Worm (Caenorhabditis elegans) whole organism, L2 larva: ENCODE measurements around the gene ets-9.

Experiments
- C34F6.9 ChIP-seq: fragments of 150-350 bp; optimal IDR thresholded peaks from 2 replicates; lab custom pipeline; 2014; ENCODE audit warnings: missing biosample characterization, missing genetic modification characterization
- F13H6.1 ChIP-seq: sonication (generic microtip); optimal IDR thresholded peaks from 2 replicates; lab custom pipeline; 2016; ENCODE audit warnings: missing genetic modification characterization, missing compliant biosample characterization
- R02D3.7 ChIP-seq: fragments of 150-350 bp; optimal IDR thresholded peaks from 2 replicates; lab custom pipeline; 2014; ENCODE audit warnings: missing biosample characterization, missing genetic modification characterization
- ZK546.5 ChIP-seq: sonication (generic microtip); optimal IDR thresholded peaks from 2 replicates; lab custom pipeline; 2017; ENCODE audit warnings: missing biosample characterization, missing genetic modification characterization
- alr-1 ChIP-seq: fragments of 150-350 bp; optimal IDR thresholded peaks from 2 replicates; lab custom pipeline; 2014; ENCODE audit warnings: missing biosample characterization, missing genetic modification characterization
- ama-1 ChIP-seq: fragments of 150-350 bp; optimal IDR thresholded peaks from 2 replicates; lab custom pipeline; 2018; ENCODE audit warnings: inconsistent platforms
- dmd-4 ChIP-seq: sonication (generic microtip); optimal IDR thresholded peaks from 2 replicates; lab custom pipeline; 2017; ENCODE audit warnings: missing biosample characterization, missing genetic modification characterization
- egl-27 ChIP-seq: sonication (generic microtip); optimal IDR thresholded peaks from 3 replicates; lab custom pipeline; 2017; ENCODE audit warnings: missing biosample characterization, missing genetic modification reagents, missing genetic modification characterization
- elt-3 ChIP-seq: sonication (generic microtip); optimal IDR thresholded peaks from 2 replicates; lab custom pipeline; 2017; ENCODE audit warnings: missing biosample characterization, missing genetic modification characterization
- gmeb-1 ChIP-seq: fragments of 150-350 bp; optimal IDR thresholded peaks from 2 replicates; lab custom pipeline; 2014; ENCODE audit warnings: missing biosample characterization, missing genetic modification characterization
- lin-11 ChIP-seq: fragments of 150-350 bp; sonication (generic microtip); optimal IDR thresholded peaks from 2 replicates; lab custom pipeline; 2014; ENCODE audit warnings: missing biosample characterization, missing genetic modification characterization, inconsistent platforms, mixed read lengths
- lin-13 ChIP-seq: fragments of 150-350 bp; optimal IDR thresholded peaks from 2 replicates; lab custom pipeline; 2014; ENCODE audit warnings: missing biosample characterization, missing genetic modification reagents, missing genetic modification characterization
- lin-39 ChIP-seq: fragments of 150-350 bp; optimal IDR thresholded peaks from 2 replicates; lab custom pipeline; 2014; ENCODE audit warnings: missing biosample characterization, missing genetic modification reagents, missing genetic modification characterization
- lsy-2 ChIP-seq, 2 experiments: fragments of 150-350 bp in 1 of 2; sonication (generic microtip) in 1 of 2; optimal IDR thresholded peaks; 2 replicates each; lab custom pipeline; 2014 to 2017; ENCODE audit warnings: missing biosample characterization in 2 of 2, missing genetic modification characterization in 2 of 2
- mbf-1 ChIP-seq: sonication (generic microtip); optimal IDR thresholded peaks from 2 replicates; lab custom pipeline; 2017; ENCODE audit warnings: missing biosample characterization, missing genetic modification characterization
- mdl-1 ChIP-seq, 2 experiments: fragments of 150-350 bp in 1 of 2; sonication (generic microtip) in 1 of 2; optimal IDR thresholded peaks; 2 replicates each; lab custom pipeline; 2017; ENCODE audit warnings: missing biosample characterization in 2 of 2, missing genetic modification characterization in 2 of 2
- nhr-11 ChIP-seq: fragments of 150-350 bp; optimal IDR thresholded peaks from 2 replicates; lab custom pipeline; 2014; ENCODE audit warnings: missing biosample characterization, missing genetic modification characterization
- nhr-12 ChIP-seq: fragments of 150-350 bp; optimal IDR thresholded peaks from 2 replicates; lab custom pipeline; 2014; ENCODE audit warnings: missing biosample characterization, missing genetic modification characterization
- nhr-129 ChIP-seq: fragments of 150-350 bp; optimal IDR thresholded peaks from 2 replicates; lab custom pipeline; 2014; ENCODE audit warnings: missing biosample characterization, missing genetic modification characterization
- nhr-21 ChIP-seq: fragments of 150-350 bp; optimal IDR thresholded peaks from 2 replicates; lab custom pipeline; 2014; ENCODE audit warnings: missing biosample characterization, missing genetic modification characterization
- nhr-23 ChIP-seq: fragments of 150-350 bp; optimal IDR thresholded peaks from 2 replicates; lab custom pipeline; 2014; ENCODE audit warnings: missing biosample characterization, missing genetic modification reagents, missing genetic modification characterization
- nhr-237 ChIP-seq: fragments of 150-350 bp; optimal IDR thresholded peaks from 2 replicates; lab custom pipeline; 2014; ENCODE audit warnings: missing biosample characterization, missing genetic modification characterization
- nhr-25 ChIP-seq: fragments of 150-350 bp; sonication (generic microtip); optimal IDR thresholded peaks from 3 replicates; lab custom pipeline; 2014; ENCODE audit warnings: missing biosample characterization, missing genetic modification characterization
- nhr-77 ChIP-seq: fragments of 150-350 bp; optimal IDR thresholded peaks from 2 replicates; lab custom pipeline; 2014; ENCODE audit warnings: missing biosample characterization, missing genetic modification characterization
- peb-1 ChIP-seq: fragments of 150-350 bp; optimal IDR thresholded peaks from 2 replicates; lab custom pipeline; 2014; ENCODE audit warnings: missing biosample characterization, missing genetic modification characterization
- skn-1 ChIP-seq: sonication (generic microtip); optimal IDR thresholded peaks from 2 replicates; lab custom pipeline; 2017; ENCODE audit warnings: missing biosample characterization, missing genetic modification characterization
- sma-3 ChIP-seq: sonication (generic microtip); optimal IDR thresholded peaks from 2 replicates; lab custom pipeline; 2016; ENCODE audit warnings: missing genetic modification reagents, missing genetic modification characterization, missing compliant biosample characterization
- sma-9 ChIP-seq, 2 experiments: fragments of 150-350 bp in 1 of 2; sonication (generic microtip) in 1 of 2; optimal IDR thresholded peaks; 2 replicates each; lab custom pipeline; 2014 to 2016; ENCODE audit warnings: missing genetic modification characterization in 2 of 2, mild to moderate bottlenecking in 1 of 2, missing biosample characterization in 1 of 2, missing compliant biosample characterization in 1 of 2, missing genetic modification reagents in 1 of 2, moderate library complexity in 1 of 2
- unc-55 ChIP-seq: fragments of 150-350 bp; sonication (generic microtip); optimal IDR thresholded peaks from 3 replicates; lab custom pipeline; 2014; ENCODE audit warnings: missing biosample characterization, missing genetic modification reagents, missing genetic modification characterization
- unc-62 ChIP-seq: fragments of 150-350 bp; optimal IDR thresholded peaks from 2 replicates; lab custom pipeline; 2014; ENCODE audit warnings: missing biosample characterization, missing genetic modification reagents, missing genetic modification characterization
- zag-1 ChIP-seq: fragments of 150-350 bp; optimal IDR thresholded peaks from 2 replicates; lab custom pipeline; 2014; ENCODE audit warnings: missing biosample characterization, missing genetic modification characterization
- ztf-1 ChIP-seq: fragments of 200-800 bp; sonication (Bioruptor generic); conservative IDR thresholded peaks from 2 replicates; pipeline ENCODE4 v1.3.6; 2022; ENCODE audit warnings: missing genetic modification characterization, missing compliant biosample characterization
- ztf-11 ChIP-seq: sonication (generic microtip); optimal IDR thresholded peaks from 2 replicates; lab custom pipeline; 2017; ENCODE audit warnings: missing biosample characterization, missing genetic modification characterization

ets-9 gene

DNA sequence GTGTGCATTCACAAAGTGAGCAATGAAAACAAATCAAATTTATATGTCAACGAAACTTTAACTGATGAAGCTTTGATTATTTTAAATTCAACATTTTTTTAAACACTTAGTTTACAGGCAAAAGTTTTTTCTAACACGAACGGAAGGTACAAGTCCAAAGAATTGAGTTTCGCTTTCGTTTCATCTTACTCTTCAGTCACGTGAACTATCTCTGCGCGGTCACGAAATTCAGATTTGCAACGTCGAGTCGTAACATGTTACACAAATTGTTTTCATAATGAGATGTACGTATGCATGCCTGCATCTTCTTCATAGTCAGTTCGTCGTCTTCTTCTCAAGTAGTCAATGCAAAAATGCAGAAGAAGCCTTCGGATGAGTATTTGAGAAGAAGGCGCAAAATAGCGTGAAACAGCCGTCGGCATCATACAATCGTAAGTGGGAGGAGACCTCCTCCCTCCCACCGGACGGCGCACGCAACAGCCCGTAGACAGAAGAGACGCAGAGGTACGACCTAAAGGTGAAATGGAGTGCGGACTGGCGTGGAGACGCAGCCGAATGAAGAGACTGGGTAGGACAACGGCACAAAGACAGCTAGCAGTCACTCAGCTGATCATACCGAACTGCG, 14.1 kb upstream of the ets-9 start, which contains the start of gene coel-1 (continued):
- TF ChIP-seq egl-27 (tag; lab: Kevin White, UChicago), result no peak
- no peak for TF ChIP-seq ZK546.5 (tag; lab: Kevin White, UChicago)
- no peak for TF ChIP-seq nhr-237
- no peak for TF ChIP-seq nhr-23 (tag; lab: Kevin White, UChicago)
- no peak for TF ChIP-seq elt-3 (tag; lab: Kevin White, UChicago)
- TF ChIP-seq dmd-4 (tag; lab: Kevin White, UChicago), result no peak
- TF ChIP-seq nhr-21 (tag; lab: Kevin White, UChicago), result no peak
- TF ChIP-seq lin-11 (tag; lab: Kevin White, UChicago), result no peak
- TF ChIP-seq skn-1, result no peak
- peak; percentile 67 for TF ChIP-seq C34F6.9 (tag; lab: Kevin White, UChicago)
- no peak for TF ChIP-seq mdl-1 (tag; optimal IDR thresholded peaks at IDR 0.05; lab: Kevin White, UChicago)
- TF ChIP-seq lsy-2 (tag; optimal IDR thresholded peaks at IDR 0.05; lab: Kevin White, UChicago), result peak in 1 of 2 experiments; percentile 10
- peak; percentile 82 for TF ChIP-seq nhr-129 (tag; lab: Kevin White, UChicago)
- no peak for TF ChIP-seq peb-1
- peak; percentile 70 for TF ChIP-seq F13H6.1 (tag; lab: Kevin White, UChicago)
- no peak for TF ChIP-seq R02D3.7 (tag; lab: Kevin White, UChicago)

DNA sequence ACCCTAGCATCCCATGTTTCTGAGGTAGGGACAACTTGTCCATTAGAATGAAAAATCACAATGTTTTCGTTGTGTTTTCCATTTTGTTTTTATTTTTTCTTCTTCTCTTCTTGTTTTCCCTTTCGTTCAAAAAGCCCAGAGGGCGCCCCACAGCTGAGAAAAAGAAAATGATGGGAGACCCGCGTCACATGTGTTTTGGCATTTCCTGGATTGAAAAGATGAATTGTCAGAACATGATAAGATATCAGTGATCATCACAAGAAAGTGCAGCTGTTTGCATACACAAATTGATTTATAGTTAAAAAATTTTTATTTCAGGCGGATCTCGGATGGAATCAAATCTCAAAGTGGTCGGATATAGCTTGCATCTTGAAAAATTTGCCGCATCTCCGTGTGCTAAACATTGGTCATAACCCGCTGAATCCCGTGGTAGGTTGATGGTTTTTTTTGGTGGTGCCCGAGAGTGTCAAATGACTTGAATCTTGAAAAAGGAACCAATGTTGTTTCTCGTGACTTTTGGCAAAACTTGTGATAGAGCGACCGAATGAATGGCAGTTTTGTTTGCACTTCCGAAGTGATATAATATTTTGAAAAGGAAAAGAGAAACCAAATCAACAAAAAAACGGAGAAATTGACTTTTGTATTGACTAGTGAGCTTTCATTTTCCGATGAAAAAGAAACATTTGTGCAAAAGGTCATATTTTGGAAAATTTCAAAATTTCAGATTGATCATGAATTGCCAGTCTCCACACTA, 13.1 kb upstream of the ets-9 start:
- TF ChIP-seq nhr-129 (tag; lab: Kevin White, UChicago), result peak; percentile 53
- TF ChIP-seq sma-9 (GFP tag; optimal IDR thresholded peaks at IDR 0.05; lab: Kevin White, UChicago), result peak; percentile 35
- no peak for TF ChIP-seq sma-9 (tag; optimal IDR thresholded peaks at IDR 0.05; lab: Kevin White, UChicago)
- TF ChIP-seq lin-13 (GFP tag; lab: Kevin White, UChicago), result no peak
- TF ChIP-seq lin-39 (tag; lab: Kevin White, UChicago), result no peak
- no peak for TF ChIP-seq zag-1
- no peak for TF ChIP-seq nhr-23 (tag; lab: Kevin White, UChicago)
- no peak for TF ChIP-seq alr-1 (tag; lab: Kevin White, UChicago)
- no peak for TF ChIP-seq ztf-11 (tag; lab: Kevin White, UChicago)
- TF ChIP-seq lsy-2 (tag; optimal IDR thresholded peaks at IDR 0.05; lab: Kevin White, UChicago), result peak in 1 of 2 experiments; percentile 5
- no peak for TF ChIP-seq ZK546.5 (tag; lab: Kevin White, UChicago)
- TF ChIP-seq mbf-1 (tag; lab: Kevin White, UChicago), result no peak

DNA sequence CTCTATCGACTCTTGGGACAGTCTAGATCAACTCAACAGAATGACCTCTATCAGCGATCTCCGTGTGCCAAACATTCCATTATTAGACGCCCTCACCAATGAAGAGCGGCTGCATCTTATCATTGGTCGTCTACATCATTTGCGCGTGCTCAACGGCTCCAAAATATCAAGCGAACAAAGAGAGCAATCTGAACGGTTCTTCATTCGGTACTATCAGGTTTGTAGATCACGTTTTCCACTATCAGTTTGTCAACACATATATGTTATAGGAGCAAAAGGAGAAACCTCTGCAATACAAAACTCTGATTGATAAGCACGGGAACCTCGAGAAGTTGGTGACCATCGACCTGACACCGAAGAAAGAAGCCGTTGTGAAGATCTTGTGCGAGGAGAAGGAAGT, 11.1 kb upstream of the ets-9 start:
- no peak for TF ChIP-seq nhr-77 (tag; lab: Kevin White, UChicago)
- no peak for TF ChIP-seq sma-3 (GFP tag; lab: Kevin White, UChicago)
- no peak for TF ChIP-seq nhr-129 (tag; lab: Kevin White, UChicago)
- no peak for TF ChIP-seq lsy-2 (tag; optimal IDR thresholded peaks at IDR 0.05; lab: Kevin White, UChicago)
- TF ChIP-seq nhr-12 (tag; lab: Kevin White, UChicago), result no peak
- TF ChIP-seq nhr-25, result no peak
- TF ChIP-seq gmeb-1 (tag; lab: Kevin White, UChicago), result no peak
- no peak for TF ChIP-seq unc-62 (GFP tag; lab: Kevin White, UChicago)
- TF ChIP-seq F13H6.1 (tag; lab: Kevin White, UChicago), result no peak
- no peak for TF ChIP-seq mbf-1 (tag; lab: Kevin White, UChicago)
- TF ChIP-seq nhr-11 (tag; lab: Kevin White, UChicago), result no peak
- TF ChIP-seq, all 48 proteins: peak for 0

DNA sequence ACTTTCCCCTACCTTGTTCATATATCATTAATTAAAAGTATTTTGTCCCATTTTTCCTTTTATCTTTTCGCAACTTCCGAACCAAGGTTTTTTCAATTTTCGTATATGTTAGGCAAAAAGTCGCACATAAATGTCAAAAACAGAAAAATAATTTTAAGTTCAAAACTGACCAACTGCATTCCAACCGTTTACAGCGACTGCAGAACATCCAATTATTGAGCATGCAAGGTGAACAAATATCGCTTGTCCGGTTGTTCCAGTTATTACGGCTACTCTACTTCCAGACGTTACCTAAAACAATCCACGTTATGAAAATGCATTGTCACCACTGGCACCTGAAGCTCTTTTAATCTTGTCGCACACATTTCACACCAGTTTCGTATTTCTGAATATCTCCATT, 5.9 kb upstream of the ets-9 start, which contains the start of gene C52B9.10:
Gene C52B9.10, plus strand, starts transcription at position 301 of the 400 bp plus-strand sequence.
- TF ChIP-seq dmd-4 (tag; lab: Kevin White, UChicago) (no peak), nhr-77 (tag; lab: Kevin White, UChicago) (no peak), ztf-1 (GFP tag; lab: Robert Waterston, UW) (no peak), nhr-237 (no peak)

DNA sequence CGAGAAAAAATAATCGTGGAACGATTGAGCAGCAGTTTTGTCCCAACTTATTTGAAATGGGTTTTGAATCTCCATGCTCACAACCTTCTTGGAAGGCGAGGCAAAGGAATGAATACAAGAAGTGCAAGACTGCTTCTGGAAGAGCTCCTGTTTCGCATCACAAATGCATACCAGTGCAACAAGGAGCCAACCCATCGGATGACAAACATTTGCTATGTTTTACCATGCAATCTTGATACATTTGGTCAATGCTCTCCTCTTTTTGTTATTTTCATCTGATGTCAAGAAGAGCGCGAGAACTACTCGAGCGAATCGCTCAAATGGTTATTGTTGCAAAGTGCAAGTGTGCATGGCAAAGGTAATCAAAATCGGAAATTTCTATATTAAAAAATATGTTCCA, 5.4 kb upstream of the ets-9 start, which contains the start of gene mec-18:
Gene mec-18, minus strand, starts transcription at position 101 of the 400 bp plus-strand sequence.
- TF ChIP-seq unc-55 (GFP tag; lab: Kevin White, UChicago) (peak; percentile 9), ama-1 (lab: Kevin White, UChicago) (no peak)
